Worm (Caenorhabditis elegans) whole organism, L1 larva: ENCODE data around the gene wdr-20.

Experiments
- C34B4.2 ChIP-seq: sonication (generic microtip); optimal IDR thresholded peaks from 2 replicates; lab custom pipeline; 2017; ENCODE audit warnings: mild to moderate bottlenecking, missing genetic modification characterization, missing compliant biosample characterization
- F16B12.6 ChIP-seq: fragments of 150-350 bp; optimal IDR thresholded peaks from 2 replicates; lab custom pipeline; 2014; ENCODE audit warnings: missing biosample characterization, missing genetic modification characterization
- aha-1 ChIP-seq: fragments of 150-350 bp; optimal IDR thresholded peaks from 2 replicates; lab custom pipeline; 2014; ENCODE audit warnings: missing biosample characterization, missing genetic modification characterization
- ces-1 ChIP-seq: fragments of 150-350 bp; optimal IDR thresholded peaks from 2 replicates; lab custom pipeline; 2014; ENCODE audit warnings: missing biosample characterization, missing genetic modification reagents, missing genetic modification characterization
- dpl-1 ChIP-seq, 3 experiments: fragments of 150-350 bp in 2 of 3; sonication (generic microtip) in 1 of 3; optimal IDR thresholded peaks; 2 replicates each; lab custom pipeline; 2014 to 2017; ENCODE audit warnings: missing biosample characterization in 3 of 3, missing genetic modification characterization in 3 of 3, missing genetic modification reagents in 3 of 3
- dsc-1 ChIP-seq: sonication (generic microtip); optimal IDR thresholded peaks from 2 replicates; lab custom pipeline; 2016; ENCODE audit warnings: mild to moderate bottlenecking, missing genetic modification characterization, missing compliant biosample characterization
- egl-13 ChIP-seq: sonication (generic microtip); optimal IDR thresholded peaks from 2 replicates; lab custom pipeline; 2016; ENCODE audit warnings: missing genotype, missing genetic modification reagents, missing genetic modification characterization, missing compliant biosample characterization
- elt-3 ChIP-seq, 6 experiments: fragments of 150-350 bp in 1 of 6; sonication (generic microtip); optimal IDR thresholded peaks; 2 replicates each; lab custom pipeline; 2017 to 2018; ENCODE audit warnings: missing biosample characterization in 6 of 6, missing genetic modification characterization in 6 of 6, inconsistent platforms in 1 of 6
- ets-5 ChIP-seq: fragments of 200-800 bp; sonication (Bioruptor generic); IDR thresholded peaks from 2 replicates; pipeline ENCODE4 v1.3.6; 2022; ENCODE audit warnings: missing genetic modification characterization, missing compliant biosample characterization
- fkh-10 ChIP-seq: sonication (generic microtip); optimal IDR thresholded peaks from 2 replicates; lab custom pipeline; 2017; ENCODE audit warnings: missing biosample characterization, missing genetic modification reagents, missing genetic modification characterization
- fkh-4 ChIP-seq: sonication (generic microtip); optimal IDR thresholded peaks from 2 replicates; lab custom pipeline; 2016; ENCODE audit warnings: missing compliant biosample characterization, missing genetic modification characterization, borderline replicate concordance
- hlh-17 ChIP-seq: fragments of 200-800 bp; sonication (Bioruptor generic); optimal IDR thresholded peaks from 2 replicates; lab custom pipeline; 2018; ENCODE audit warnings: missing genetic modification characterization, mild to moderate bottlenecking, missing compliant biosample characterization, moderate library complexity, borderline replicate concordance
- hpl-2 ChIP-seq: fragments of 150-350 bp; optimal IDR thresholded peaks from 2 replicates; lab custom pipeline; 2014; ENCODE audit warnings: missing biosample characterization, missing genetic modification reagents, missing genetic modification characterization
- irx-1 ChIP-seq: sonication (generic microtip); optimal IDR thresholded peaks from 2 replicates; lab custom pipeline; 2016; ENCODE audit warnings: missing genetic modification characterization, missing compliant biosample characterization
- isw-1 ChIP-seq: fragments of 200-800 bp; sonication (Bioruptor generic); IDR thresholded peaks from 2 replicates; pipeline ENCODE4 v1.3.6; 2022; ENCODE audit warnings: missing genetic modification characterization, missing compliant biosample characterization
- lin-14 ChIP-seq: fragments of 200-800 bp; sonication (Bioruptor generic); optimal IDR thresholded peaks from 2 replicates; lab custom pipeline; 2018; ENCODE audit warnings: mild to moderate bottlenecking, missing genetic modification characterization, moderate library complexity, missing compliant biosample characterization
- lin-35 ChIP-seq, 2 experiments: fragments of 150-350 bp; optimal IDR thresholded peaks; 2 replicates each; lab custom pipeline; 2014; ENCODE audit warnings: missing biosample characterization in 2 of 2, missing genetic modification characterization in 2 of 2, missing genetic modification reagents in 2 of 2
- lir-3 ChIP-seq: sonication (generic microtip); optimal IDR thresholded peaks from 2 replicates; lab custom pipeline; 2016; ENCODE audit warnings: mild to moderate bottlenecking, missing genetic modification characterization, moderate library complexity, missing compliant biosample characterization; ENCODE audit not compliant: poor library complexity
- mdl-1 ChIP-seq, 2 experiments: fragments of 150-350 bp; optimal IDR thresholded peaks; 2 replicates each; lab custom pipeline; 2014 to 2017; ENCODE audit warnings: missing biosample characterization in 2 of 2, missing genetic modification characterization in 2 of 2, inconsistent platforms in 1 of 2
- mef-2 ChIP-seq: fragments of 150-350 bp; optimal IDR thresholded peaks from 2 replicates; lab custom pipeline; 2014; ENCODE audit warnings: missing biosample characterization, missing genetic modification characterization
- nhr-11 ChIP-seq: fragments of 150-350 bp; optimal IDR thresholded peaks from 2 replicates; lab custom pipeline; 2014; ENCODE audit warnings: missing biosample characterization, missing genetic modification characterization
- nhr-12 ChIP-seq: sonication (generic microtip); optimal IDR thresholded peaks from 2 replicates; lab custom pipeline; 2017; ENCODE audit warnings: missing biosample characterization, missing genetic modification characterization
- nhr-19 ChIP-seq: fragments of 200-800 bp; sonication (Bioruptor generic); conservative IDR thresholded peaks from 2 replicates; pipeline ENCODE4 v1.3.6; 2022; ENCODE audit warnings: missing genetic modification characterization, missing compliant biosample characterization
- nhr-20 ChIP-seq: sonication (generic microtip); optimal IDR thresholded peaks from 2 replicates; lab custom pipeline; 2016; ENCODE audit warnings: mild to moderate bottlenecking, missing genetic modification characterization, missing compliant biosample characterization
- nhr-28 ChIP-seq: fragments of 150-350 bp; optimal IDR thresholded peaks from 2 replicates; lab custom pipeline; 2014; ENCODE audit warnings: missing biosample characterization, missing genetic modification characterization
- nhr-47 ChIP-seq: sonication (generic microtip); optimal IDR thresholded peaks from 2 replicates; lab custom pipeline; 2016; ENCODE audit warnings: mild to moderate bottlenecking, missing genetic modification characterization, moderate library complexity, missing compliant biosample characterization
- nhr-71 ChIP-seq: sonication (generic microtip); optimal IDR thresholded peaks from 2 replicates; lab custom pipeline; 2016; ENCODE audit warnings: mild to moderate bottlenecking, missing genetic modification characterization, moderate library complexity, missing compliant biosample characterization
- nhr-76 ChIP-seq: sonication (generic microtip); optimal IDR thresholded peaks from 2 replicates; lab custom pipeline; 2017; ENCODE audit warnings: missing biosample characterization, missing genetic modification characterization
- nhr-85 ChIP-seq: sonication (generic microtip); peaks from one replicate; lab custom pipeline; 2016; ENCODE audit warnings: missing genetic modification characterization, inconsistent platforms, missing compliant biosample characterization
- nhr-90 ChIP-seq: sonication (generic microtip); optimal IDR thresholded peaks from 2 replicates; lab custom pipeline; 2016; ENCODE audit warnings: mild to moderate bottlenecking, missing genetic modification characterization, missing compliant biosample characterization; ENCODE audit not compliant: poor library complexity
- pag-3 ChIP-seq: sonication (generic microtip); optimal IDR thresholded peaks from 2 replicates; lab custom pipeline; 2017; ENCODE audit warnings: missing genetic modification characterization, mild to moderate bottlenecking, missing compliant biosample characterization, antibody characterized with exemption, borderline replicate concordance; ENCODE audit not compliant: insufficient read depth
- pax-3 ChIP-seq: fragments of 200-800 bp; sonication (Bioruptor generic); optimal IDR thresholded peaks from 2 replicates; lab custom pipeline; 2018; ENCODE audit warnings: mild to moderate bottlenecking, missing genetic modification characterization, moderate library complexity, missing compliant biosample characterization
- pqm-1 ChIP-seq: sonication (generic microtip); optimal IDR thresholded peaks from 3 replicates; lab custom pipeline; 2017; ENCODE audit warnings: missing biosample characterization, missing genetic modification characterization
- sptf-1 ChIP-seq: fragments of 150-350 bp; optimal IDR thresholded peaks from 2 replicates; lab custom pipeline; 2014; ENCODE audit warnings: missing biosample characterization, missing genetic modification characterization
- sup-37 ChIP-seq: fragments of 200-800 bp; sonication (Bioruptor generic); optimal IDR thresholded peaks from 2 replicates; lab custom pipeline; 2018; ENCODE audit warnings: mild to moderate bottlenecking, missing genetic modification characterization, missing compliant biosample characterization
- swsn-7 ChIP-seq: sonication (generic microtip); optimal IDR thresholded peaks from 2 replicates; lab custom pipeline; 2016; ENCODE audit warnings: missing genetic modification characterization, missing compliant biosample characterization
- tlp-1 ChIP-seq: fragments of 150-350 bp; optimal IDR thresholded peaks from 2 replicates; lab custom pipeline; 2014; ENCODE audit warnings: missing biosample characterization, missing genetic modification characterization
- unc-130 ChIP-seq: fragments of 150-350 bp; optimal IDR thresholded peaks from 2 replicates; lab custom pipeline; 2017; ENCODE audit warnings: missing biosample characterization, missing genetic modification characterization, inconsistent platforms
- unc-30 ChIP-seq: sonication (generic microtip); optimal IDR thresholded peaks from 2 replicates; lab custom pipeline; 2017; ENCODE audit warnings: missing biosample characterization, missing genetic modification characterization
- unc-98 ChIP-seq: fragments of 200-800 bp; sonication (Bioruptor generic); IDR thresholded peaks from 2 replicates; pipeline ENCODE4 v1.3.6; 2022; ENCODE audit warnings: missing genetic modification characterization, missing compliant biosample characterization
- vab-15 ChIP-seq: sonication (generic microtip); optimal IDR thresholded peaks from 2 replicates; lab custom pipeline; 2017; ENCODE audit warnings: missing genotype, mild to moderate bottlenecking, missing genetic modification characterization, missing compliant biosample characterization
- xbp-1 ChIP-seq: sonication (generic microtip); optimal IDR thresholded peaks from 2 replicates; lab custom pipeline; 2016; ENCODE audit warnings: missing genetic modification characterization, missing compliant biosample characterization
- zip-4 ChIP-seq: fragments of 200-800 bp; sonication (Bioruptor generic); optimal IDR thresholded peaks from 2 replicates; lab custom pipeline; 2018; ENCODE audit warnings: mild to moderate bottlenecking, missing genetic modification characterization, moderate library complexity, missing compliant biosample characterization

Gene wdr-20

DNA sequence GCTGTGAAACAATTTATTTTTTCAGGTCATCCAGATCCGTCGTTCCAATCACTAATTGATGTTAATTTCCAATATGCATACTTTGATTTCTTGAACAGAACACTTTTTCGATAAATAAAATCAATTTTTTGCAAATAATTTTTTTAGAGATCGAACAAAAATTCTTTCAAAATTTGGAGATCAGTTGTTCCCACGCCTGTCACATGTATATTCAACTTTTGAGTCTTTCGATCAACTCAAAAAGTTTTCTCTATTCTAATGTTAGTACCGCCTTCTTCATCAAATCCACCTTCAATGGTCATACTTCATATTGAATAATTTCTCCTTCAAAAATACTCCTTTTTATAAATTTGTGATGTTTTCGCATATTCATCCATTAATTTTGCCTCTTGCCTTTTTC is 20.7 kb upstream of the wdr-20 start, which contains the start of gene srsx-29:
srsx-29 (plus strand) TSS at position 301 of the 400 bp plus-strand sequence.
- TF ChIP-seq sup-37 (GFP tag; lab: Kevin White, UChicago) (no peak), nhr-28 (no peak), pqm-1 (tag; lab: Kevin White, UChicago) (no peak), dpl-1 (GFP tag; optimal IDR thresholded peaks at IDR 0.05; lab: Kevin White, UChicago) (no peak), swsn-7 (tag; lab: Kevin White, UChicago) (no peak), ets-5 (no peak)

DNA sequence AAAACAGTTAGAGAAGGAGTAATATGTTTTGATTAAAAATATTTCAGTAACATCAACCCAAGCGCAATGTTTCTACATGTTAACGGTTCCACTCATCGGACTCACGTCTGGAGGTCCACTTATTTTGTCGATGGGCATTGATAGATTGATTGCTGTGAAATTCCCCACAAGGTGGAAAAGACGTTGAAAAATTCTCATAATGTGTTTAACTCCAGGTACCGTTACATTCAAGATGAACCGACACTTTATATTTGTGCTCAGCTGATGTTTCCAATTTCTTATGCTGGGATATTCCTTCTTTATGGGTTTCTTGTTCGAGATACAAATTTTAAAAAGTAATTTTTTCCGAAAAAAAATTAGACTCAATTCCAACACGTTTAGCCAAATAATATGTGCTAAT is 19.1 kb upstream of the wdr-20 start:
- TF ChIP-seq lir-3 (tag; lab: Kevin White, UChicago) (no peak), pax-3 (tag; lab: Kevin White, UChicago) (no peak), nhr-11 (tag; lab: Kevin White, UChicago) (no peak), aha-1 (tag; lab: Kevin White, UChicago) (no peak), hpl-2 (GFP tag; lab: Kevin White, UChicago) (no peak), fkh-4 (tag; lab: Kevin White, UChicago) (no peak), tlp-1 (tag; lab: Kevin White, UChicago) (no peak), mdl-1 (tag; optimal IDR thresholded peaks at IDR 0.05; lab: Kevin White, UChicago) (no peak), lin-35 (GFP tag; optimal IDR thresholded peaks at IDR 0.05; lab: Kevin White, UChicago) (no peak)

DNA sequence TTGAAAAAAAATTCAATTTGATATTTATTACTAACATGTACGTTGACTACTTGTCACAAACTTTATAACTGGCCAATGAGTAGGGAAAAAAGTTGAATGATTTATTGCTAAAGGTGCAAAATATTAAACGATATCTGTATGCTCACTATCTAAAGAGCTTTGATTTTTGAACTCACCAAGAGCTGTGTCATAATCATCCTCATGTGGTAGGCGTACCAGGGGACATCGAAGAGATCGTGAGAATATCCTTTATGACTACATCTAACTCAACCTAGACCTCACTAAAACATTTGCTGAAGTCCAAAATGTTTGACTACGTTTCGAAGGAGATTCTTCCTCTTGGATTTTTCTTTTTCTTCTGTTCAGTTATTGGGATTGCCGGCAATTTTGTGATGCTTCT is 18.3 kb upstream of the wdr-20 start, which contains the start of gene srsx-28:
srsx-28 (plus strand) TSS at position 301 of the 400 bp plus-strand sequence.
- TF ChIP-seq nhr-19 (GFP tag; lab: Robert Waterston, UW) (no peak), nhr-71 (no peak), F16B12.6 (tag; lab: Kevin White, UChicago) (no peak), nhr-90 (tag; lab: Kevin White, UChicago) (no peak), nhr-47 (no peak), nhr-76 (tag; lab: Kevin White, UChicago) (no peak), nhr-12 (tag; lab: Kevin White, UChicago) (no peak), nhr-20 (tag; lab: Kevin White, UChicago) (no peak), aha-1 (tag; lab: Kevin White, UChicago) (no peak), unc-130 (tag; lab: Kevin White, UChicago) (no peak), zip-4 (GFP tag; lab: Kevin White, UChicago) (no peak), mdl-1 (tag; optimal IDR thresholded peaks at IDR 0.05; lab: Kevin White, UChicago) (no peak)

DNA sequence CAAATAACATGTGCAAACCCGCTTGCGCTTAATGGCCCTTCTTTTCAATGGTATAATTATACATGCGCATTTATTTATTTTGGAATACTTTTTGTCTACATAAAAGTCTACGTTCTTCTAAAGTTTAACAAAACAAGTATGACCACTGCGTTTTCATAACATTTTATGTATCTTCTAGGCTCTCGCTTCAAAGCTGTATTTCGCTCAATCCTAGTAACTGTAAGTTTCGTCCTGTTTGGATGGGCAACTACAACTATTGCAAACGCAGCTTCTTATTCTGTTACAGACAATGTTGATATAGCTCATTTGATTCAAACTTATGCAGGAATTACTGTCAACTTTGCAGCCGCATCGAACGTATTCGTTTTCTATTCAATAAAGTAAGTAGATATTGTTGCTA is 15.8 kb upstream of the wdr-20 start, which contains the start of gene srsx-27:
srsx-27 (plus strand) TSS at position 301 of the 400 bp plus-strand sequence.
- TF ChIP-seq dpl-1 (GFP tag; optimal IDR thresholded peaks at IDR 0.05; lab: Kevin White, UChicago) (no peak), irx-1 (tag; lab: Kevin White, UChicago) (no peak), unc-30 (no peak), xbp-1 (no peak), hlh-17 (GFP tag; lab: Kevin White, UChicago) (no peak), fkh-10 (GFP tag; lab: Kevin White, UChicago) (no peak), unc-98 (no peak), isw-1 (GFP tag; lab: Robert Waterston, UW) (no peak), C34B4.2 (tag; lab: Kevin White, UChicago) (no peak), mef-2 (tag; lab: Kevin White, UChicago) (no peak)
- TF ChIP-seq, all 84 proteins: peak for 0

DNA sequence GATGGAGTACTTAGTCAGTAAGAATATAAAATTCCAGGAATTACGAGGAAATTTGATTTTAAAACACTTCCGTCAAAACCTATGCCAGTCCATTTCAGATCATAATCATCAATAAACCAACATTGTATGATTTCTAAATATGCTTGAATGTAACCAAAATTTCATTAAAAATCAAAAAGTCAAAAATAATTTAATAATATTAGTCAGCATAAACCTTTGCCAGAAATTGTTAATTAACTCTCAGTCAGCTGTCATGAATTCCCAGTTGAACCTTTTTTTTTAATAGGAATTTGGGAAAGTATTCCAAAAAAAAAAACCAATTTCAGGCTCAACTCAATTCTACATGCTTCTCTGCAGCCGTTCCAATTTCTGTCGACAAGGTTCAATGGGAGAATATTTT is 14.4 kb upstream of the wdr-20 start, which contains the start of gene srsx-26:
srsx-26 (plus strand) TSS at position 301 of the 400 bp plus-strand sequence.
- TF ChIP-seq aha-1 (tag; lab: Kevin White, UChicago) (no peak), nhr-11 (tag; lab: Kevin White, UChicago) (no peak), nhr-71 (peak; percentile 30), nhr-76 (tag; lab: Kevin White, UChicago) (no peak), elt-3 (tag; optimal IDR thresholded peaks at IDR 0.05; lab: Kevin White, UChicago) (no peak), nhr-12 (tag; lab: Kevin White, UChicago) (no peak), unc-130 (tag; lab: Kevin White, UChicago) (no peak), pag-3 (tag; lab: Kevin White, UChicago) (no peak), lin-14 (GFP tag; lab: Kevin White, UChicago) (no peak), egl-13 (no peak), ces-1 (no peak), unc-98 (no peak), tlp-1 (tag; lab: Kevin White, UChicago) (no peak), F16B12.6 (tag; lab: Kevin White, UChicago) (no peak), nhr-85 (tag; lab: Kevin White, UChicago) (no peak), vab-15 (tag; lab: Kevin White, UChicago) (no peak), sptf-1 (no peak), nhr-28 (no peak), dsc-1 (tag; lab: Kevin White, UChicago) (no peak)
